Worm (Caenorhabditis elegans) whole organism, young adult: ENCODE measurements around the gene mcm-10.

ENCODE experiments used
- K11D2.4 ChIP-seq: fragments of 200-800 bp; sonication (Bioruptor generic); IDR thresholded peaks from 2 replicates; pipeline ENCODE4 v1.3.6; 2022; ENCODE audit warnings: missing genetic modification reagents, missing genetic modification characterization, missing compliant biosample characterization
- ama-1 ChIP-seq, 3 experiments: fragments of 150-350 bp in 1 of 3; sonication (generic microtip) in 2 of 3; optimal IDR thresholded peaks; 2 replicates each; lab custom pipeline; 2014 to 2018; ENCODE audit warnings: missing biosample characterization in 2 of 3, missing genetic modification characterization in 2 of 3, missing genetic modification reagents in 2 of 3
- athp-1 ChIP-seq: sonication (generic microtip); optimal IDR thresholded peaks from 2 replicates; lab custom pipeline; 2017; ENCODE audit warnings: mild to moderate bottlenecking, missing genetic modification characterization, missing compliant biosample characterization
- bed-2 ChIP-seq: fragments of 200-800 bp; sonication (Bioruptor generic); IDR thresholded peaks from 2 replicates; pipeline ENCODE4 v1.3.6; 2022; ENCODE audit warnings: missing genetic modification reagents, missing genetic modification characterization, missing compliant biosample characterization
- dpff-1 ChIP-seq: sonication (generic microtip); optimal IDR thresholded peaks from 2 replicates; lab custom pipeline; 2017; ENCODE audit warnings: mild to moderate bottlenecking, missing genetic modification characterization, missing compliant biosample characterization
- ekl-4 ChIP-seq: fragments of 200-800 bp; sonication (Bioruptor generic); IDR thresholded peaks from 2 replicates; pipeline ENCODE4 v1.3.6; 2022; ENCODE audit warnings: missing genetic modification reagents, missing genetic modification characterization, missing compliant biosample characterization
- gei-17 ChIP-seq: fragments of 200-800 bp; sonication (Bioruptor generic); optimal IDR thresholded peaks from 2 replicates; lab custom pipeline; 2018; ENCODE audit warnings: mild to moderate bottlenecking, missing genetic modification characterization, missing compliant biosample characterization
- lir-1 ChIP-seq: fragments of 200-800 bp; sonication (Bioruptor generic); conservative IDR thresholded peaks from 2 replicates; pipeline ENCODE4 v1.3.6; 2022; ENCODE audit warnings: missing genetic modification reagents, missing genetic modification characterization, missing compliant biosample characterization
- nfyb-1 ChIP-seq: fragments of 200-800 bp; sonication (Bioruptor generic); IDR thresholded peaks from 2 replicates; pipeline ENCODE4 v1.3.6; 2022; ENCODE audit warnings: missing genetic modification reagents, missing genetic modification characterization, missing compliant biosample characterization
- nhr-90 ChIP-seq: sonication (generic microtip); optimal IDR thresholded peaks from 2 replicates; lab custom pipeline; 2016; ENCODE audit warnings: missing genotype, mild to moderate bottlenecking, missing genetic modification characterization, missing compliant biosample characterization
- pha-4 ChIP-seq: fragments of 150-350 bp; sonication (generic microtip); optimal IDR thresholded peaks from 2 replicates; lab custom pipeline; 2014; ENCODE audit warnings: missing biosample characterization, missing genetic modification reagents, missing genetic modification characterization
- sptf-2 ChIP-seq: fragments of 200-800 bp; sonication (Bioruptor generic); optimal IDR thresholded peaks from 2 replicates; lab custom pipeline; 2018; ENCODE audit warnings: mild to moderate bottlenecking, missing genetic modification characterization, missing compliant biosample characterization
- unc-62 ChIP-seq: fragments of 150-350 bp; optimal IDR thresholded peaks from 2 replicates; lab custom pipeline; 2014; ENCODE audit warnings: missing biosample characterization, missing genetic modification reagents, missing genetic modification characterization

DNA sequence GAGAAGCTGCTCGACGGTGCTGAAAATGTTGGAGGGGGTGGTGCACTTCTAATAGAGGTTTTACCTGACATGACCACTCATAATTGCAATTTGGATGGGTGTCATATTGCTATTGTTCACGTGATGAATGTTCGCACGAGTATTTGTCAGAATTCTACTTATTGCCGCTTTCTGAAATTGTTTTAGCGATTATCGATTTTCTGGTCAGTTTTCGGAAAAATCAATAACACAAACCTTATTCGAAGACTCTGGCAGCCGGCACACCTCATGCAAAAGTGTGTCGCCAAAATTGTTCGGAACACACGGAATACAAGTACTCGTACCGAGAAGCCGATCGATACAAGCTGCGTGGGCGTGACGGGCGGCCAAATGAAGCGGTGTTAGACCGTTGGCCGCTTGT, 29.1 kb upstream of the mcm-10 start:
- TF ChIP-seq pha-4 (tag; lab: Kevin White, UChicago) (no peak), bed-2 (GFP tag; lab: Robert Waterston, UW) (no peak), nfyb-1 (GFP tag; lab: Robert Waterston, UW) (no peak), nhr-90 (tag; lab: Kevin White, UChicago) (no peak), gei-17 (GFP tag; lab: Kevin White, UChicago) (no peak), athp-1 (tag; lab: Kevin White, UChicago) (no peak), K11D2.4 (GFP tag; lab: Robert Waterston, UW) (no peak), lir-1 (no peak), sptf-2 (GFP tag; lab: Kevin White, UChicago) (no peak), ama-1 (optimal IDR thresholded peaks at IDR 0.05; lab: Kevin White, UChicago) (no peak), ama-1 (GFP tag; optimal IDR thresholded peaks at IDR 0.05; lab: Kevin White, UChicago) (no peak), dpff-1 (tag; lab: Kevin White, UChicago) (no peak), ekl-4 (no peak), unc-62 (GFP tag; lab: Kevin White, UChicago) (no peak)
